Worm (Caenorhabditis elegans) whole organism, L2 larva: ENCODE data around the gene clec-229.

Experiments
- C34F6.9 ChIP-seq: fragments of 150-350 bp; optimal IDR thresholded peaks from 2 replicates; lab custom pipeline; 2014; ENCODE audit warnings: missing biosample characterization, missing genetic modification characterization
- F13H6.1 ChIP-seq: sonication (generic microtip); optimal IDR thresholded peaks from 2 replicates; lab custom pipeline; 2016; ENCODE audit warnings: missing genetic modification characterization, missing compliant biosample characterization
- R02D3.7 ChIP-seq: fragments of 150-350 bp; optimal IDR thresholded peaks from 2 replicates; lab custom pipeline; 2014; ENCODE audit warnings: missing biosample characterization, missing genetic modification characterization
- Y55F3AM.14 ChIP-seq: fragments of 200-800 bp; sonication (Bioruptor generic); optimal IDR thresholded peaks from 2 replicates; lab custom pipeline; 2018; ENCODE audit warnings: mild to moderate bottlenecking, missing genetic modification characterization, missing compliant biosample characterization
- ZK546.5 ChIP-seq: sonication (generic microtip); optimal IDR thresholded peaks from 2 replicates; lab custom pipeline; 2017; ENCODE audit warnings: missing biosample characterization, missing genetic modification characterization
- aly-2 ChIP-seq: fragments of 150-350 bp; optimal IDR thresholded peaks from 2 replicates; lab custom pipeline; 2014; ENCODE audit warnings: missing biosample characterization, missing genetic modification characterization
- ama-1 ChIP-seq: fragments of 150-350 bp; optimal IDR thresholded peaks from 2 replicates; lab custom pipeline; 2018; ENCODE audit warnings: inconsistent platforms
- dmd-4 ChIP-seq: sonication (generic microtip); optimal IDR thresholded peaks from 2 replicates; lab custom pipeline; 2017; ENCODE audit warnings: missing biosample characterization, missing genetic modification characterization
- elt-1 ChIP-seq: fragments of 150-350 bp; optimal IDR thresholded peaks from 2 replicates; lab custom pipeline; 2014; ENCODE audit warnings: missing biosample characterization, missing genetic modification characterization
- fos-1 ChIP-seq: fragments of 150-350 bp; optimal IDR thresholded peaks from 2 replicates; lab custom pipeline; 2014; ENCODE audit warnings: missing biosample characterization, missing genetic modification characterization
- lin-11 ChIP-seq: fragments of 150-350 bp; sonication (generic microtip); optimal IDR thresholded peaks from 2 replicates; lab custom pipeline; 2014; ENCODE audit warnings: missing biosample characterization, missing genetic modification characterization, inconsistent platforms, mixed read lengths
- lin-13 ChIP-seq: fragments of 150-350 bp; optimal IDR thresholded peaks from 2 replicates; lab custom pipeline; 2014; ENCODE audit warnings: missing biosample characterization, missing genetic modification reagents, missing genetic modification characterization
- lin-39 ChIP-seq: fragments of 150-350 bp; optimal IDR thresholded peaks from 2 replicates; lab custom pipeline; 2014; ENCODE audit warnings: missing biosample characterization, missing genetic modification reagents, missing genetic modification characterization
- mab-5 ChIP-seq: fragments of 150-350 bp; optimal IDR thresholded peaks from 2 replicates; lab custom pipeline; 2014; ENCODE audit warnings: missing biosample characterization, missing genetic modification characterization
- mbf-1 ChIP-seq: sonication (generic microtip); optimal IDR thresholded peaks from 2 replicates; lab custom pipeline; 2017; ENCODE audit warnings: missing biosample characterization, missing genetic modification characterization
- nhr-10 ChIP-seq: sonication (generic microtip); optimal IDR thresholded peaks from 2 replicates; lab custom pipeline; 2017; ENCODE audit warnings: missing biosample characterization, missing genetic modification characterization
- nhr-11 ChIP-seq: fragments of 150-350 bp; optimal IDR thresholded peaks from 2 replicates; lab custom pipeline; 2014; ENCODE audit warnings: missing biosample characterization, missing genetic modification characterization
- nhr-129 ChIP-seq: fragments of 150-350 bp; optimal IDR thresholded peaks from 2 replicates; lab custom pipeline; 2014; ENCODE audit warnings: missing biosample characterization, missing genetic modification characterization
- nhr-21 ChIP-seq: fragments of 150-350 bp; optimal IDR thresholded peaks from 2 replicates; lab custom pipeline; 2014; ENCODE audit warnings: missing biosample characterization, missing genetic modification characterization
- nhr-23 ChIP-seq: fragments of 150-350 bp; optimal IDR thresholded peaks from 2 replicates; lab custom pipeline; 2014; ENCODE audit warnings: missing biosample characterization, missing genetic modification reagents, missing genetic modification characterization
- nhr-237 ChIP-seq: fragments of 150-350 bp; optimal IDR thresholded peaks from 2 replicates; lab custom pipeline; 2014; ENCODE audit warnings: missing biosample characterization, missing genetic modification characterization
- nhr-77 ChIP-seq: fragments of 150-350 bp; optimal IDR thresholded peaks from 2 replicates; lab custom pipeline; 2014; ENCODE audit warnings: missing biosample characterization, missing genetic modification characterization
- sem-4 ChIP-seq: fragments of 150-350 bp; optimal IDR thresholded peaks from 2 replicates; lab custom pipeline; 2014; ENCODE audit warnings: missing biosample characterization, missing genetic modification reagents, missing genetic modification characterization
- skn-1 ChIP-seq: sonication (generic microtip); optimal IDR thresholded peaks from 2 replicates; lab custom pipeline; 2017; ENCODE audit warnings: missing biosample characterization, missing genetic modification characterization
- sma-3 ChIP-seq: sonication (generic microtip); optimal IDR thresholded peaks from 2 replicates; lab custom pipeline; 2016; ENCODE audit warnings: missing genetic modification reagents, missing genetic modification characterization, missing compliant biosample characterization
- sma-9 ChIP-seq, 2 experiments: fragments of 150-350 bp in 1 of 2; sonication (generic microtip) in 1 of 2; optimal IDR thresholded peaks; 2 replicates each; lab custom pipeline; 2014 to 2016; ENCODE audit warnings: missing genetic modification characterization in 2 of 2, mild to moderate bottlenecking in 1 of 2, missing biosample characterization in 1 of 2, missing compliant biosample characterization in 1 of 2, missing genetic modification reagents in 1 of 2, moderate library complexity in 1 of 2
- snpc-4 ChIP-seq: fragments of 150-350 bp; optimal IDR thresholded peaks from 2 replicates; lab custom pipeline; 2014; ENCODE audit warnings: missing biosample characterization, missing genetic modification characterization
- unc-39 ChIP-seq: fragments of 150-350 bp; optimal IDR thresholded peaks from 2 replicates; lab custom pipeline; 2014; ENCODE audit warnings: missing biosample characterization, missing genetic modification characterization
- unc-55 ChIP-seq: fragments of 150-350 bp; sonication (generic microtip); optimal IDR thresholded peaks from 3 replicates; lab custom pipeline; 2014; ENCODE audit warnings: missing biosample characterization, missing genetic modification reagents, missing genetic modification characterization
- unc-62 ChIP-seq: fragments of 150-350 bp; optimal IDR thresholded peaks from 2 replicates; lab custom pipeline; 2014; ENCODE audit warnings: missing biosample characterization, missing genetic modification reagents, missing genetic modification characterization
- ztf-1 ChIP-seq: fragments of 200-800 bp; sonication (Bioruptor generic); conservative IDR thresholded peaks from 2 replicates; pipeline ENCODE4 v1.3.6; 2022; ENCODE audit warnings: missing genetic modification characterization, missing compliant biosample characterization
- ztf-11 ChIP-seq: sonication (generic microtip); optimal IDR thresholded peaks from 2 replicates; lab custom pipeline; 2017; ENCODE audit warnings: missing biosample characterization, missing genetic modification characterization
- ztf-4 ChIP-seq: fragments of 150-350 bp; optimal IDR thresholded peaks from 2 replicates; lab custom pipeline; 2014; ENCODE audit warnings: missing biosample characterization, missing genetic modification characterization

Gene clec-229

ce11 chrV:15350615-15351014 lies 9.3 kb upstream of the clec-229 start, which contains the start of gene clec-231:
Gene clec-231 (minus strand): TSS chrV:15350715.
- no peak for TF ChIP-seq nhr-21
- TF ChIP-seq aly-2, result no peak
- no peak for TF ChIP-seq lin-13
- no peak for TF ChIP-seq snpc-4 (tag; lab: Kevin White, UChicago)
- no peak for TF ChIP-seq nhr-129 (tag; lab: Kevin White, UChicago)
- TF ChIP-seq skn-1 (tag; lab: Kevin White, UChicago), result no peak
- no peak for TF ChIP-seq lin-39 (tag; lab: Kevin White, UChicago)
- no peak for TF ChIP-seq fos-1 (tag; lab: Kevin White, UChicago)
- TF ChIP-seq R02D3.7, result no peak
- TF ChIP-seq unc-55 (GFP tag; lab: Kevin White, UChicago), result no peak

- TF ChIP-seq ztf-4, result no peak
- no peak for TF ChIP-seq elt-1
- no peak for TF ChIP-seq skn-1 (tag; lab: Kevin White, UChicago)
- TF ChIP-seq ztf-11, result no peak
- no peak for TF ChIP-seq unc-55 (GFP tag; lab: Kevin White, UChicago)
- TF ChIP-seq mab-5 (tag; lab: Kevin White, UChicago), result no peak
- no peak for TF ChIP-seq ztf-1 (GFP tag; lab: Robert Waterston, UW)
- TF ChIP-seq nhr-10, result no peak
- TF ChIP-seq nhr-237 (tag; lab: Kevin White, UChicago), result no peak
- TF ChIP-seq nhr-129 (tag; lab: Kevin White, UChicago), result no peak
- no peak for TF ChIP-seq unc-39
- TF ChIP-seq R02D3.7, result no peak
- no peak for TF ChIP-seq nhr-77 (tag; lab: Kevin White, UChicago)
- TF ChIP-seq nhr-23 (tag; lab: Kevin White, UChicago), result no peak
- no peak for TF ChIP-seq sma-3 (GFP tag; lab: Kevin White, UChicago)
- no peak for TF ChIP-seq C34F6.9 (tag; lab: Kevin White, UChicago)
- no peak for TF ChIP-seq mbf-1 (tag; lab: Kevin White, UChicago)
- no peak for TF ChIP-seq sma-9 (GFP tag; optimal IDR thresholded peaks at IDR 0.05; lab: Kevin White, UChicago)
- no peak for TF ChIP-seq sma-9 (tag; optimal IDR thresholded peaks at IDR 0.05; lab: Kevin White, UChicago)
- no peak for TF ChIP-seq lin-39 (tag; lab: Kevin White, UChicago)
- TF ChIP-seq ZK546.5, result no peak
These were observed 7.7 kb upstream of the clec-229 start, which contains the start of gene clec-230 for ce11 chrV:15349044-15349443. Gene clec-230 (minus strand): TSS chrV:15349144.

ce11 chrV:15347292-15347691 lies 6.0 kb upstream of the clec-229 start, which contains the start of gene C29F3.3:
Gene C29F3.3 (minus strand): TSS chrV:15347392.
- TF ChIP-seq mbf-1 (tag; lab: Kevin White, UChicago) (no peak), lin-39 (tag; lab: Kevin White, UChicago) (no peak), ztf-1 (GFP tag; lab: Robert Waterston, UW) (no peak), nhr-21 (no peak), nhr-77 (tag; lab: Kevin White, UChicago) (no peak), lin-11 (tag; lab: Kevin White, UChicago) (no peak), dmd-4 (no peak), F13H6.1 (tag; lab: Kevin White, UChicago) (no peak), ama-1 (lab: Kevin White, UChicago) (no peak), sem-4 (tag; lab: Kevin White, UChicago) (no peak), C34F6.9 (tag; lab: Kevin White, UChicago) (no peak)
- TF ChIP-seq, all 48 proteins: peak for 0

ce11 chrV:15344481-15344880 lies 3.2 kb upstream of the clec-229 start, which contains the start of gene wrt-8:
Gene wrt-8 (minus strand): TSS chrV:15344581.
- TF ChIP-seq nhr-129 (tag; lab: Kevin White, UChicago) (no peak), C34F6.9 (tag; lab: Kevin White, UChicago) (no peak), ama-1 (lab: Kevin White, UChicago) (no peak), unc-39 (no peak), ztf-11 (no peak), skn-1 (tag; lab: Kevin White, UChicago) (no peak), nhr-237 (tag; lab: Kevin White, UChicago) (no peak), Y55F3AM.14 (no peak)

- TF ChIP-seq aly-2 (no peak), ama-1 (lab: Kevin White, UChicago) (no peak), snpc-4 (tag; lab: Kevin White, UChicago) (no peak), nhr-11 (no peak), unc-62 (GFP tag; lab: Kevin White, UChicago) (no peak)
These were observed 1.9 kb downstream of the clec-229 start, which contains the start of gene clec-228 for ce11 chrV:15339363-15339762. Gene clec-228 (minus strand): TSS chrV:15339463.
